Fruit fly (Drosophila melanogaster) whole organism, wandering third instar larva: Measurements from ENCODE around the gene Zip99C.

Experiments
- Abd-B ChIP-seq: fragments of >200 bp; optimal IDR thresholded peaks from 2 replicates; lab custom pipeline; 2017; ENCODE audit warnings: missing biosample characterization, missing genetic modification characterization
- CG32264 ChIP-seq: fragments of 200-800 bp; sonication (Bioruptor generic); optimal IDR thresholded peaks from 2 replicates; lab custom pipeline; 2016; ENCODE audit warnings: missing biosample characterization, missing genetic modification characterization
- CG9705 ChIP-seq: fragments of 200-800 bp; sonication (Bioruptor generic); optimal IDR thresholded peaks from 2 replicates; lab custom pipeline; 2018; ENCODE audit warnings: missing biosample characterization, mild to moderate bottlenecking, missing genetic modification characterization
- CrebA ChIP-seq: fragments of 200-800 bp; sonication (Bioruptor generic); optimal IDR thresholded peaks from 2 replicates; lab custom pipeline; 2016; ENCODE audit warnings: missing biosample characterization, mild to moderate bottlenecking, missing genetic modification characterization, borderline replicate concordance
- Dfd ChIP-seq: fragments of >200 bp; optimal IDR thresholded peaks from 2 replicates; lab custom pipeline; 2017; ENCODE audit warnings: missing biosample characterization, missing genetic modification characterization
- Dif ChIP-seq: fragments of 200-275, 200-300 bp; sonication (Bioruptor generic); optimal IDR thresholded peaks from 2 replicates; lab custom pipeline; 2018; ENCODE audit warnings: missing biosample characterization, missing genetic modification characterization; ENCODE audit not compliant: partially characterized antibody
- GATAd ChIP-seq: sonication (Bioruptor generic); optimal IDR thresholded peaks from 2 replicates; lab custom pipeline; 2016; ENCODE audit warnings: missing biosample characterization, missing genetic modification characterization
- HLH106 ChIP-seq: fragments of 200-800 bp; optimal IDR thresholded peaks from 3 replicates; lab custom pipeline; 2019; ENCODE audit warnings: missing biosample characterization, mild to moderate bottlenecking, missing genetic modification characterization, moderate library complexity
- Hnf4 ChIP-seq: fragments of 200-800 bp; sonication (Bioruptor generic); optimal IDR thresholded peaks from 2 replicates; lab custom pipeline; 2016; ENCODE audit warnings: missing biosample characterization, mild to moderate bottlenecking, missing genetic modification characterization
- Hr78 ChIP-seq: fragments of >200 bp; optimal IDR thresholded peaks from 2 replicates; lab custom pipeline; 2017; ENCODE audit warnings: missing biosample characterization, missing genetic modification characterization
- Hr83 ChIP-seq: fragments of 200-300 bp; sonication (Bioruptor generic); optimal IDR thresholded peaks from 2 replicates; lab custom pipeline; 2016; ENCODE audit warnings: missing biosample characterization, mild to moderate bottlenecking, missing genetic modification characterization, moderate library complexity; ENCODE audit not compliant: poor library complexity, severe bottlenecking
- Jra ChIP-seq: sonication (Bioruptor generic); optimal IDR thresholded peaks from 2 replicates; lab custom pipeline; 2016; ENCODE audit warnings: missing biosample characterization, missing genetic modification characterization
- Mio ChIP-seq: sonication (Bioruptor generic); optimal IDR thresholded peaks from 2 replicates; lab custom pipeline; 2016; ENCODE audit warnings: missing biosample characterization, missing genetic modification characterization
- Myc ChIP-seq: fragments of >200 bp; optimal IDR thresholded peaks from 2 replicates; lab custom pipeline; 2017
- N ChIP-seq: fragments of >200 bp; optimal IDR thresholded peaks from 2 replicates; lab custom pipeline; 2018; ENCODE audit warnings: missing biosample characterization, missing external identifiers, missing genetic modification characterization
- OdsH ChIP-seq: fragments of 200-800 bp; sonication (Bioruptor generic); optimal IDR thresholded peaks from 2 replicates; lab custom pipeline; 2016; ENCODE audit warnings: missing biosample characterization, mild to moderate bottlenecking, missing genetic modification characterization
- Rel ChIP-seq, 2 experiments: fragments of 200-800 bp; sonication (Bioruptor generic) in 1 of 2; optimal IDR thresholded peaks; 2 replicates in 1 of 2; 3 replicates in 1 of 2; lab custom pipeline; 2016 to 2019; ENCODE audit warnings: mild to moderate bottlenecking in 2 of 2, missing biosample characterization in 2 of 2, missing genetic modification characterization in 2 of 2, moderate library complexity in 1 of 2
- Sp1 ChIP-seq: fragments of 200-800 bp; sonication (Bioruptor generic); optimal IDR thresholded peaks from 3 replicates; lab custom pipeline; 2019; ENCODE audit warnings: missing biosample characterization, mild to moderate bottlenecking, missing genetic modification characterization, moderate library complexity
- Vsx2 ChIP-seq: fragments of 200-300, 225-300 bp; sonication (Bioruptor generic); optimal IDR thresholded peaks from 2 replicates; lab custom pipeline; 2018; ENCODE audit warnings: missing biosample characterization, missing genetic modification characterization; ENCODE audit not compliant: partially characterized antibody
- br ChIP-seq: fragments of 200-800 bp; sonication (Bioruptor generic); optimal IDR thresholded peaks from 2 replicates; lab custom pipeline; 2016; ENCODE audit warnings: missing biosample characterization, missing genetic modification characterization
- brk ChIP-seq: fragments of 200-800 bp; sonication (Bioruptor generic); optimal IDR thresholded peaks from 2 replicates; lab custom pipeline; 2016; ENCODE audit warnings: missing biosample characterization, mild to moderate bottlenecking, missing genetic modification characterization
- dl ChIP-seq, 2 experiments: fragments of 175-275, 200-275 bp in 1 of 2; fragments of 200-275 bp in 1 of 2; sonication (Bioruptor generic); optimal IDR thresholded peaks; lab custom pipeline; 2018; ENCODE audit warnings: mild to moderate bottlenecking in 2 of 2, missing biosample characterization in 2 of 2, missing genetic modification characterization in 2 of 2, moderate library complexity in 2 of 2; ENCODE audit not compliant: partially characterized antibody in 2 of 2, insufficient read depth in 1 of 2
- dmrt93B ChIP-seq: fragments of 200-800 bp; sonication (Bioruptor generic); optimal IDR thresholded peaks from 2 replicates; lab custom pipeline; 2018; ENCODE audit warnings: missing biosample characterization, mild to moderate bottlenecking, missing genetic modification characterization
- dsf ChIP-seq: sonication (Bioruptor generic); optimal IDR thresholded peaks from 2 replicates; lab custom pipeline; 2016; ENCODE audit warnings: missing biosample characterization, missing genetic modification characterization, borderline replicate concordance
- ey ChIP-seq: fragments of 200-800 bp; sonication (Bioruptor generic); optimal IDR thresholded peaks from 2 replicates; lab custom pipeline; 2016; ENCODE audit warnings: missing biosample characterization, missing genetic modification characterization
- foxo ChIP-seq, 2 experiments: fragments of 200-800 bp; sonication (Bioruptor generic); optimal IDR thresholded peaks; 2 replicates in 1 of 2; 3 replicates in 1 of 2; lab custom pipeline; 2016 to 2017; ENCODE audit warnings: missing biosample characterization in 2 of 2, missing genetic modification characterization in 2 of 2
- fru ChIP-seq: fragments of 200-800 bp; sonication (Bioruptor generic); optimal IDR thresholded peaks from 3 replicates; lab custom pipeline; 2016; ENCODE audit warnings: missing biosample characterization, mild to moderate bottlenecking, missing genetic modification characterization
- h ChIP-seq: fragments of 200-800 bp; sonication (Bioruptor generic); optimal IDR thresholded peaks from 3 replicates; lab custom pipeline; 2016; ENCODE audit warnings: missing biosample characterization, mild to moderate bottlenecking, missing genetic modification characterization
- jim ChIP-seq: fragments of 175-275, 200-325 bp; sonication (Bioruptor generic); optimal IDR thresholded peaks from 2 replicates; lab custom pipeline; 2016; ENCODE audit warnings: missing biosample characterization, mild to moderate bottlenecking, missing genetic modification characterization
- lola ChIP-seq: fragments of >200 bp; optimal IDR thresholded peaks from 2 replicates; lab custom pipeline; 2017; ENCODE audit warnings: missing biosample characterization, missing genetic modification characterization
- pan ChIP-seq: fragments of >200 bp; optimal IDR thresholded peaks from 2 replicates; lab custom pipeline; 2017
- psq ChIP-seq: fragments of 200-800 bp; sonication (Bioruptor generic); optimal IDR thresholded peaks from 3 replicates; lab custom pipeline; 2017; ENCODE audit warnings: missing biosample characterization, mild to moderate bottlenecking, missing genetic modification characterization, moderate library complexity
- rgr ChIP-seq: fragments of 200-800 bp; sonication (Bioruptor generic); optimal IDR thresholded peaks from 3 replicates; lab custom pipeline; 2016; ENCODE audit warnings: missing biosample characterization, mild to moderate bottlenecking, missing genetic modification characterization
- sage ChIP-seq: fragments of 200-800 bp; sonication (Bioruptor generic); optimal IDR thresholded peaks from 2 replicates; lab custom pipeline; 2016; ENCODE audit warnings: missing biosample characterization, mild to moderate bottlenecking, missing genetic modification characterization
- sv ChIP-seq: fragments of 200-800 bp; sonication (Bioruptor generic); optimal IDR thresholded peaks from 3 replicates; lab custom pipeline; 2016; ENCODE audit warnings: missing biosample characterization, missing genetic modification characterization
- tai ChIP-seq: sonication (Bioruptor generic); optimal IDR thresholded peaks from 2 replicates; lab custom pipeline; 2016; ENCODE audit warnings: missing biosample characterization, missing genetic modification characterization
- usp ChIP-seq: fragments of >200 bp; optimal IDR thresholded peaks from 2 replicates; lab custom pipeline; 2017; ENCODE audit warnings: missing biosample characterization, missing genetic modification characterization
- woc ChIP-seq: sonication (Bioruptor generic); optimal IDR thresholded peaks from 2 replicates; lab custom pipeline; 2016; ENCODE audit warnings: missing biosample characterization, mild to moderate bottlenecking, missing genetic modification characterization

Gene Zip99C

DNA sequence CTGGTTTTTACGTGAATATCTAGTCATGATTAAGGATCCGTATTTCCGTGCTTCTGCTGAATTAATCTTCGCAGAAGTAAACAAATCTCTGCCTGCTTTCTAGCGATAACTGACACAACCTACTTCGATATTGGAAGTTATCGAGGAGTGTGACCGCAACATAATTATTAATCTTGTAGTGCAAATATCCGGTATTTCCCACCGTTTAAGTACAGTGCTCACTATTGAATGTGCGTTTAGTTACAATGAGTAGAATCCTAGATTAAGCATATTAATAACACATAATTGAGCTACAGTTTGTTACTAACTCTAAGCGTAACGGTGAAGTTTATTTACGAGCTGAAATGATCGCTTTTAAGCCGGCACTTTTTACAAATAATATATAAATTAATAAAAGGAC lies 8.9 kb downstream of the Zip99C start:
- no peak for TF ChIP-seq lola (GFP tag; lab: Kevin White, UChicago)
- TF ChIP-seq CG9705, result peak; percentile 9
- TF ChIP-seq Abd-B, result no peak
- TF ChIP-seq Rel (GFP tag; optimal IDR thresholded peaks at IDR 0.05; lab: Kevin White, UChicago), result no peak
- peak; percentile 99 for TF ChIP-seq Rel (tag; optimal IDR thresholded peaks at IDR 0.05; lab: Kevin White, UChicago)
- peak; percentile 45 for TF ChIP-seq HLH106
- TF ChIP-seq foxo (GFP tag; optimal IDR thresholded peaks at IDR 0.05; lab: Kevin White, UChicago), result peak in 1 of 2 experiments; percentile 43
- peak; percentile 22 for TF ChIP-seq ey (GFP tag; lab: Kevin White, UChicago)
- TF ChIP-seq brk (GFP tag; lab: Kevin White, UChicago), result no peak

DNA sequence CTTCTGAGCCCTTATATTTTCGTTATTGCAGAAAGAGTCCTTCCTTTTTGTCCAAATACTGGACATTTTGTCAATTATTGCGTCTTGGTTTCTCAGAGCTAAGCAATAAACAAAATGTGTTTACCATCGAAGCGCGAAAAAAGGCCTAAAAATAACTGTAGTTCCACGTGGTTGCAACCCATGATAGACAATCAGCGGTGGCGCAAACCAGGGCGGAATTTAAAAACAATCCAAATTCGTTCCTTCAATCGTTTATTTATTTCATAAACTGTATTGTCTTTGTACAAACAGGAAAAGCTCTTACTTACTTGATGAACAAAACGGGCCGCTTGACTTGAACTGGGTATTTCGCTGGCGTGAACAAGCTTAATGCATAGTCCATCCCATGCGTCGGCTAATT lies 9.9 kb downstream of the Zip99C start, which contains the start of gene CG7824:
Gene CG7824 (minus strand): TSS at position 131 of the 400 bp plus-strand sequence.
- TF ChIP-seq Rel (GFP tag; optimal IDR thresholded peaks at IDR 0.05; lab: Kevin White, UChicago) (no peak), Rel (tag; optimal IDR thresholded peaks at IDR 0.05; lab: Kevin White, UChicago) (peak; percentile 50), woc (GFP tag; lab: Kevin White, UChicago) (no peak)

DNA sequence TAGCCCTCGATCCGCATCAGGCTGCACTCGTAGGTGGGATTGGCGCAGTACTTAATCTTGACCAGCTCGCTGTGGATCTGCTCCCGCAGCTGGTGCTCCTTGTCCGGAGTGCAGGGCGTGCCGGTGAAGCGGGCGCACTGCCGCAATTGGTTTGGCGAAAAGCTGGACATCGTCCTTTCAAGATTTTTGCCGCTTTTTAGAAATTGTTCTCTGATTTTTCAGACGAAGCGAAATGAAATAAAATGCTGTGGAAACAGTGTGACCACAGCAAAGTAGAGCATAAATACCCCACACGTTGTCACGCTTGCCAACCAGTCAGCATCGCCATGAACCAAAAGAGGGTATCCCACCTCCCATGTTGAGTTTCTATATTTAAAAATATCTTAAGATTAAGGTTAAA lies 11.5 kb downstream of the Zip99C start, which contains the start of gene dgt1:
Gene dgt1 (minus strand): TSS at position 264 of the 400 bp plus-strand sequence.
- TF ChIP-seq rgr (GFP tag; lab: Kevin White, UChicago), result no peak
- no peak for TF ChIP-seq HLH106
- no peak for TF ChIP-seq foxo (GFP tag; optimal IDR thresholded peaks at IDR 0.05; lab: Kevin White, UChicago)
- no peak for TF ChIP-seq Rel (GFP tag; optimal IDR thresholded peaks at IDR 0.05; lab: Kevin White, UChicago)
- TF ChIP-seq Rel (tag; optimal IDR thresholded peaks at IDR 0.05; lab: Kevin White, UChicago), result no peak
- TF ChIP-seq dsf, result no peak
- peak; percentile 81 for TF ChIP-seq Myc (lab: Kevin White, UChicago)
- TF ChIP-seq tai (GFP tag; lab: Kevin White, UChicago), result no peak
- no peak for TF ChIP-seq OdsH
- TF ChIP-seq Abd-B, result no peak

DNA sequence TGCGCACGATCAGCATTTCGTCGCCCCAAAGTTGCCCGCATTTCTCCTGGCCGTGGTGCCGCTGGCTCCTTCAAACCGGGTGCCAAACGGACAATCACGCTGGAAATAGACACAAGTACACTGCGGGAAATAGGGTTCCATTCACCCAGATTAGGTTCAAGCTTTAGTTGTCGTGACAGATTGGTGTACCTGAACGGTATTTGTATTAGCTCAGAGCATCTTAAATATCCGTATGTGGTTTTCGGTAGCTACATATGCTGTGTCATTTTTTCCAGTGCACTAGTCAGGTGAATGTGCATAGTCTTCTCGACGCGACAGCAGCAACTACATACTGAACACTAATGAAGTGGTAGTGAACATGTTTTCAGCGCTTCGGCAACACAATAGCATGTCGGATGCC lies 21.6 kb downstream of the Zip99C start:
- TF ChIP-seq N (no peak), lola (GFP tag; lab: Kevin White, UChicago) (no peak), pan (lab: Kevin White, UChicago) (no peak), tai (GFP tag; lab: Kevin White, UChicago) (no peak), Rel (GFP tag; optimal IDR thresholded peaks at IDR 0.05; lab: Kevin White, UChicago) (no peak), Rel (tag; optimal IDR thresholded peaks at IDR 0.05; lab: Kevin White, UChicago) (no peak), ey (GFP tag; lab: Kevin White, UChicago) (no peak)

DNA sequence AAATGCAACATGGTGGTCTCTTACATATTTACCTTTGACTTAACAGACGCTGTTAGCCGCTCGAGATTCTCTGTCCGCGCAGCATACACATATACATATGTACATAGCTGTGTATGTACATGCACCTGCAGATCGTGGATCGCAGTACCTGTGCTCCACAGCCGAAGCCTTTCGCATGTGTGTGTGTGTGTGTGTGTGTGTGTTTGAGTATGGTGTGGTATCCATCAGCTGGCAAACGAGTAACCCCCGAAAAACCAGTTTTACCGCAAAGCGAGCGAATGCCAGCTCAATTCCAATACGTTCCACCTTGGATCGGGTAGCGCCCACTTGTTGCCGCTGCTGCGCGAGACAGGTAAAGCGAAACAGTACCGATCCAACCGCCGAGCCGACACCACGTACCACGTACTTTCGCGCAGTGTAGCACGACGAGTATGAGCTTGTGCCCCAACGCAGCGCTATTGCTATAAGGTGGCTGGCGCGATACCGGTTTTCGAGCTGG lies 27.4 kb downstream of the Zip99C start, which contains the start of gene Cad99C:
Gene Cad99C (plus strand): TSS at position 365 of the 499 bp plus-strand sequence.
- TF ChIP-seq woc (GFP tag; lab: Kevin White, UChicago), result no peak
- TF ChIP-seq ey (GFP tag; lab: Kevin White, UChicago), result no peak
- TF ChIP-seq dl (GFP tag; optimal IDR thresholded peaks at IDR 0.05; lab: Kevin White, UChicago; ENCODE audit: insufficient read depth in 1 of 2, partially characterized antibody in 2 of 2), result peak; percentile 44 to 61
- no peak for TF ChIP-seq lola (GFP tag; lab: Kevin White, UChicago)
- no peak for TF ChIP-seq usp
- TF ChIP-seq HLH106, result no peak
- peak; percentile 44 for TF ChIP-seq fru (GFP tag; lab: Kevin White, UChicago)
- TF ChIP-seq OdsH, result peak; percentile 25
- TF ChIP-seq h (GFP tag; lab: Kevin White, UChicago), result peak; percentile 46
- TF ChIP-seq tai (GFP tag; lab: Kevin White, UChicago), result no peak
- no peak for TF ChIP-seq Hnf4 (GFP tag; lab: Kevin White, UChicago)
- no peak for TF ChIP-seq CrebA (GFP tag; lab: Kevin White, UChicago)
- no peak for TF ChIP-seq Myc (lab: Kevin White, UChicago)
- TF ChIP-seq brk (GFP tag; lab: Kevin White, UChicago), result peak; percentile 50
- TF ChIP-seq Sp1 (GFP tag; lab: Kevin White, UChicago), result no peak
- TF ChIP-seq Mio (GFP tag; lab: Kevin White, UChicago), result no peak
- no peak for TF ChIP-seq Rel (GFP tag; optimal IDR thresholded peaks at IDR 0.05; lab: Kevin White, UChicago)
- peak; percentile 37 for TF ChIP-seq Rel (tag; optimal IDR thresholded peaks at IDR 0.05; lab: Kevin White, UChicago)
- TF ChIP-seq sage (GFP tag; lab: Kevin White, UChicago), result no peak
- no peak for TF ChIP-seq psq (GFP tag; lab: Kevin White, UChicago)
- TF ChIP-seq Dif, result peak; percentile 77
- no peak for TF ChIP-seq dsf
- no peak for TF ChIP-seq Abd-B
- TF ChIP-seq N, result no peak
- peak; percentile 34 for TF ChIP-seq br
- no peak for TF ChIP-seq CG32264 (GFP tag; lab: Kevin White, UChicago)
- TF ChIP-seq Dfd (GFP tag; lab: Kevin White, UChicago), result no peak
- peak; percentile 20 for TF ChIP-seq Jra (GFP tag; lab: Kevin White, UChicago)
- no peak for TF ChIP-seq Hr78 (GFP tag; lab: Kevin White, UChicago)
- peak; percentile 45 for TF ChIP-seq Hr83 (GFP tag; lab: Kevin White, UChicago)
- TF ChIP-seq jim (GFP tag; lab: Kevin White, UChicago), result no peak
- peak; percentile 90 for TF ChIP-seq Vsx2 (GFP tag; lab: Kevin White, UChicago)
- no peak for TF ChIP-seq dmrt93B (GFP tag; lab: Kevin White, UChicago)
- no peak for TF ChIP-seq sv (GFP tag; lab: Kevin White, UChicago)
- no peak for TF ChIP-seq GATAd (GFP tag; lab: Kevin White, UChicago)
- no peak for TF ChIP-seq rgr (GFP tag; lab: Kevin White, UChicago)
- no peak for TF ChIP-seq pan (lab: Kevin White, UChicago)
